Fruit fly (Drosophila melanogaster) whole organism, adult: ENCODE measurements around the gene Mcm2.

Source experiments
- CG11617 ChIP-seq: fragments of 200-800 bp; sonication (Bioruptor generic); optimal IDR thresholded peaks from 2 replicates; lab custom pipeline; 2017; ENCODE audit warnings: mild to moderate bottlenecking, missing biosample characterization, missing genetic modification reagents, missing genetic modification characterization
- CG12768 ChIP-seq: fragments of 200-800 bp; sonication (Bioruptor generic); optimal IDR thresholded peaks from 2 replicates; lab custom pipeline; 2017; ENCODE audit warnings: missing biosample characterization, missing genetic modification characterization, mild to moderate bottlenecking, moderate library complexity, missing genetic modification reagents
- CG14711 ChIP-seq: fragments of 200-800 bp; sonication (Bioruptor generic); optimal IDR thresholded peaks from 2 replicates; lab custom pipeline; 2018; ENCODE audit warnings: missing biosample characterization, mild to moderate bottlenecking, missing genetic modification characterization, moderate library complexity
- CG1620 ChIP-seq: fragments of 200-800 bp; sonication (Bioruptor generic); optimal IDR thresholded peaks from 2 replicates; lab custom pipeline; 2016; ENCODE audit warnings: missing biosample characterization, missing genetic modification characterization
- CG33017 ChIP-seq: fragments of 200-800 bp; sonication (Bioruptor generic); optimal IDR thresholded peaks from 2 replicates; lab custom pipeline; 2018; ENCODE audit warnings: missing biosample characterization, mild to moderate bottlenecking, missing genetic modification characterization, moderate library complexity
- CG5204 ChIP-seq: fragments of 200-800 bp; sonication (Bioruptor generic); optimal IDR thresholded peaks from 2 replicates; lab custom pipeline; 2016; ENCODE audit warnings: missing biosample characterization, missing genetic modification characterization
- CG7045 ChIP-seq: fragments of 200-800 bp; sonication (Bioruptor generic); optimal IDR thresholded peaks from 2 replicates; lab custom pipeline; 2017; ENCODE audit warnings: missing biosample characterization, mild to moderate bottlenecking, missing genetic modification characterization
- CG7101 ChIP-seq: fragments of 200-800 bp; sonication (Bioruptor generic); optimal IDR thresholded peaks from 2 replicates; lab custom pipeline; 2018; ENCODE audit warnings: missing biosample characterization, mild to moderate bottlenecking, missing genetic modification characterization, moderate library complexity
- Clk ChIP-seq: fragments of 200-800 bp; sonication (Bioruptor generic); optimal IDR thresholded peaks from 2 replicates; lab custom pipeline; 2017; ENCODE audit warnings: missing biosample characterization, missing genetic modification characterization
- Crg-1 ChIP-seq: fragments of 200-800 bp; sonication (Bioruptor generic); optimal IDR thresholded peaks from 2 replicates; lab custom pipeline; 2016; ENCODE audit warnings: missing biosample characterization, missing genetic modification characterization
- Hr96 ChIP-seq: fragments of 200-800 bp; sonication (Bioruptor generic); optimal IDR thresholded peaks from 2 replicates; lab custom pipeline; 2016; ENCODE audit warnings: missing biosample characterization, missing genetic modification characterization
- Mnt ChIP-seq: fragments of 200-800 bp; sonication (Bioruptor generic); optimal IDR thresholded peaks from 2 replicates; lab custom pipeline; 2016; ENCODE audit warnings: missing biosample characterization, mild to moderate bottlenecking, missing genetic modification characterization
- bab1 ChIP-seq: fragments of 200-800 bp; sonication (Bioruptor generic); optimal IDR thresholded peaks from 3 replicates; lab custom pipeline; 2019; ENCODE audit warnings: missing biosample characterization, mild to moderate bottlenecking, missing genetic modification characterization, moderate library complexity
- cic ChIP-seq: fragments of 200-800 bp; sonication (Bioruptor generic); optimal IDR thresholded peaks from 2 replicates; lab custom pipeline; 2017; ENCODE audit warnings: missing biosample characterization, mild to moderate bottlenecking, missing genetic modification characterization, moderate library complexity
- cnc ChIP-seq, 2 experiments: fragments of >200 bp; optimal IDR thresholded peaks; 2 replicates each; lab custom pipeline; 2017
- kay ChIP-seq: fragments of 200-800 bp; sonication (Bioruptor generic); peaks from one replicate; lab custom pipeline; 2016; ENCODE audit warnings: missing biosample characterization, missing genetic modification characterization, borderline replicate concordance
- ovo ChIP-seq: fragments of 200-800 bp; sonication (Bioruptor generic); optimal IDR thresholded peaks from 2 replicates; lab custom pipeline; 2016; ENCODE audit warnings: missing biosample characterization, missing genetic modification characterization
- pad ChIP-seq: fragments of 200-800 bp; sonication (Bioruptor generic); optimal IDR thresholded peaks from 3 replicates; lab custom pipeline; 2017; ENCODE audit warnings: missing biosample characterization, missing genetic modification characterization, mild to moderate bottlenecking, moderate library complexity, missing genetic modification reagents
- tj ChIP-seq: fragments of 200-800 bp; sonication (Bioruptor generic); optimal IDR thresholded peaks from 3 replicates; lab custom pipeline; 2017; ENCODE audit warnings: missing biosample characterization, mild to moderate bottlenecking, missing genetic modification characterization, moderate library complexity
- toe ChIP-seq: fragments of 200-800 bp; sonication (Bioruptor generic); optimal IDR thresholded peaks from 2 replicates; lab custom pipeline; 2016; ENCODE audit warnings: missing biosample characterization, missing genetic modification characterization

The Mcm2 gene

dm6 chr3R:8227344-8227743 is 37.4 kb upstream of the Mcm2 start:
- TF ChIP-seq pad (GFP tag; lab: Kevin White, UChicago): no peak
- no peak for TF ChIP-seq Mnt (GFP tag; lab: Kevin White, UChicago)
- TF ChIP-seq bab1 (GFP tag; lab: Kevin White, UChicago): no peak
- no peak for TF ChIP-seq CG5204 (GFP tag; lab: Kevin White, UChicago)
- no peak for TF ChIP-seq cnc (optimal IDR thresholded peaks at IDR 0.05; lab: Kevin White, UChicago)
- TF ChIP-seq Crg-1: no peak
- no peak for TF ChIP-seq Clk (GFP tag; lab: Kevin White, UChicago)

- no peak for TF ChIP-seq CG14711 (tag; lab: Kevin White, UChicago)
- TF ChIP-seq Hr96 (GFP tag; lab: Kevin White, UChicago): peak; percentile 9
- no peak for TF ChIP-seq cic (GFP tag; lab: Kevin White, UChicago)
- TF ChIP-seq Mnt (GFP tag; lab: Kevin White, UChicago): peak; percentile 48
- no peak for TF ChIP-seq CG33017 (tag; lab: Kevin White, UChicago)
- peak; percentile 20 for TF ChIP-seq pad (GFP tag; lab: Kevin White, UChicago)
- TF ChIP-seq Clk (GFP tag; lab: Kevin White, UChicago): no peak
- peak; percentile 16 for TF ChIP-seq ovo
- no peak for TF ChIP-seq Crg-1
- TF ChIP-seq CG7045 (GFP tag; lab: Kevin White, UChicago): peak; percentile 8
- TF ChIP-seq toe: peak; percentile 56
- TF ChIP-seq CG1620: peak; percentile 48
- peak; percentile 9 for TF ChIP-seq CG7101 (tag; lab: Kevin White, UChicago)
- peak; percentile 12 for TF ChIP-seq CG5204 (GFP tag; lab: Kevin White, UChicago)
- TF ChIP-seq bab1 (GFP tag; lab: Kevin White, UChicago): peak; percentile 33
- peak; percentile 94 for TF ChIP-seq kay
These were observed 31.4 kb upstream of the Mcm2 start, which contains the start of gene PolI for dm6 chr3R:8233370-8233773. PolI (plus strand) TSS chr3R:8233507.

dm6 chr3R:8233864-8234263 is 30.9 kb upstream of the Mcm2 start:
- no peak for TF ChIP-seq kay

dm6 chr3R:8239472-8240301 is 25.1 kb upstream of the Mcm2 start:
- TF ChIP-seq cnc (optimal IDR thresholded peaks at IDR 0.05; lab: Kevin White, UChicago) (no peak), CG1620 (peak; percentile 67), CG14711 (tag; lab: Kevin White, UChicago) (peak; percentile 73), Clk (GFP tag; lab: Kevin White, UChicago) (peak; percentile 80), CG5204 (GFP tag; lab: Kevin White, UChicago) (peak; percentile 93), CG7045 (GFP tag; lab: Kevin White, UChicago) (peak; percentile 92), bab1 (GFP tag; lab: Kevin White, UChicago) (peak; percentile 86), cic (GFP tag; lab: Kevin White, UChicago) (peak; percentile 36), Mnt (GFP tag; lab: Kevin White, UChicago) (peak; percentile 53), ovo (peak; percentile 60), Crg-1 (peak; percentile 80), CG7101 (tag; lab: Kevin White, UChicago) (peak; percentile 87), CG33017 (tag; lab: Kevin White, UChicago) (peak; percentile 85), Hr96 (GFP tag; lab: Kevin White, UChicago) (peak; percentile 89), tj (GFP tag; lab: Kevin White, UChicago) (peak; percentile 80), toe (peak; percentile 90), CG11617 (peak; percentile 97), pad (GFP tag; lab: Kevin White, UChicago) (peak; percentile 75), CG12768 (GFP tag; lab: Kevin White, UChicago) (peak; percentile 94), kay (peak; percentile 99)

dm6 chr3R:8240302-8240682 is 24.5 kb upstream of the Mcm2 start, which contains the start of gene Ada2b:
Ada2b (minus strand) TSS chr3R:8240515.
- TF ChIP-seq Mnt (GFP tag; lab: Kevin White, UChicago) (peak; percentile 33), bab1 (GFP tag; lab: Kevin White, UChicago) (no peak)

DNA sequence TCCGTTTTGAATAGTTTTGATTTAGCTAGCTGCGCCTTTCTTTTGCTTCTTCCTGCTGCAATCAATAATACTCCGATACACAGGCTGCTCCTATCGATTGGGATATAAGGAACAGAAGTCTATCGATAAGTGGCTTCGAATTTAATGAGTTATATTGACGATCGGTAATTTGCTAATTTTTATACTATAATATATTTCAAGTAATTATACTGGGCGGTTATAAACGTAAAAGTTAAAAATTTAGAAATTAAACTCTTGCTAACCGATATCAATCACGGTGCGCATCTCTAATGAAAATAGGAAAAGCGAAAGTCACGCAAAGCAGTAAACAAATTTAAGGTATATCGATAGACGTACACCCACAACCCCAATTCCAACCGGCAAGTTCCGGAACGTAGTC is 21.1 kb upstream of the Mcm2 start, which contains the start of the genes CG9636, CG18749 and CG33722:
TSS of gene CG9636 (minus strand) at position 73 of the 400 bp plus-strand sequence.
TSS of gene CG18749 (plus strand) at position 336 of the 400 bp plus-strand sequence.
TSS of gene CG33722 (plus strand) at position 336 of the 400 bp plus-strand sequence.
- TF ChIP-seq CG7101 (tag; lab: Kevin White, UChicago): peak; percentile 62
- peak; percentile 75 for TF ChIP-seq Mnt (GFP tag; lab: Kevin White, UChicago)
- peak; percentile 62 for TF ChIP-seq CG1620
- TF ChIP-seq Crg-1: peak; percentile 53
- peak; percentile 5 for TF ChIP-seq ovo
- peak; percentile 21 for TF ChIP-seq CG12768 (GFP tag; lab: Kevin White, UChicago)
- TF ChIP-seq CG5204 (GFP tag; lab: Kevin White, UChicago): peak; percentile 59
- peak; percentile 70 for TF ChIP-seq Hr96 (GFP tag; lab: Kevin White, UChicago)
- peak; percentile 90 to 95 for TF ChIP-seq cnc (optimal IDR thresholded peaks at IDR 0.05; lab: Kevin White, UChicago)
- peak; percentile 31 for TF ChIP-seq cic (GFP tag; lab: Kevin White, UChicago)
- TF ChIP-seq bab1 (GFP tag; lab: Kevin White, UChicago): peak; percentile 78
- TF ChIP-seq CG7045 (GFP tag; lab: Kevin White, UChicago): peak; percentile 39
- peak; percentile 57 for TF ChIP-seq CG33017 (tag; lab: Kevin White, UChicago)
- peak; percentile 75 for TF ChIP-seq CG11617
- TF ChIP-seq Clk (GFP tag; lab: Kevin White, UChicago): peak; percentile 38
- peak; percentile 53 for TF ChIP-seq tj (GFP tag; lab: Kevin White, UChicago)
- peak; percentile 83 for TF ChIP-seq toe
- peak; percentile 96 for TF ChIP-seq kay
- peak; percentile 78 for TF ChIP-seq CG14711 (tag; lab: Kevin White, UChicago)
- peak; percentile 37 for TF ChIP-seq pad (GFP tag; lab: Kevin White, UChicago)
